Worm (Caenorhabditis elegans) whole organism, early embryonic: Measurements from ENCODE around the gene inx-8.

Experiments used
- B0310.2 ChIP-seq: sonication (generic microtip); optimal IDR thresholded peaks from 2 replicates; lab custom pipeline; 2016; ENCODE audit warnings: mild to moderate bottlenecking, missing genetic modification characterization, missing compliant biosample characterization
- aly-1 ChIP-seq: sonication (generic microtip); optimal IDR thresholded peaks from 2 replicates; lab custom pipeline; 2016; ENCODE audit warnings: missing genetic modification characterization, missing compliant biosample characterization
- ama-1 ChIP-seq: fragments of 150-350 bp; optimal IDR thresholded peaks from 2 replicates; lab custom pipeline; 2014
- ceh-36 ChIP-seq: sonication (generic microtip); optimal IDR thresholded peaks from 2 replicates; lab custom pipeline; 2016; ENCODE audit warnings: missing genetic modification characterization, inconsistent platforms, missing compliant biosample characterization
- flt-1 ChIP-seq: fragments of 200-800 bp; sonication (Bioruptor generic); IDR thresholded peaks from 2 replicates; pipeline ENCODE4 v1.3.6; 2022; ENCODE audit warnings: missing genetic modification characterization, missing compliant biosample characterization
- pes-1 ChIP-seq: fragments of 200-800 bp; sonication (Bioruptor generic); IDR thresholded peaks from 2 replicates; pipeline ENCODE4 v1.3.6; 2022; ENCODE audit warnings: missing genetic modification reagents, missing genetic modification characterization, missing compliant biosample characterization
- sea-1 ChIP-seq: fragments of 200-800 bp; sonication (Bioruptor generic); conservative IDR thresholded peaks from 2 replicates; pipeline ENCODE4 v1.3.6; 2022; ENCODE audit warnings: missing genetic modification characterization, missing compliant biosample characterization
- tbx-11 ChIP-seq: fragments of 200-800 bp; sonication (Bioruptor generic); IDR thresholded peaks from 2 replicates; pipeline ENCODE4 v1.3.6; 2022; ENCODE audit warnings: missing genetic modification characterization, missing compliant biosample characterization
- tbx-37 ChIP-seq: fragments of 200-800 bp; sonication (Bioruptor generic); conservative IDR thresholded peaks from 2 replicates; pipeline ENCODE4 v1.3.6; 2022; ENCODE audit warnings: missing genetic modification reagents, missing genetic modification characterization, missing compliant biosample characterization

DNA sequence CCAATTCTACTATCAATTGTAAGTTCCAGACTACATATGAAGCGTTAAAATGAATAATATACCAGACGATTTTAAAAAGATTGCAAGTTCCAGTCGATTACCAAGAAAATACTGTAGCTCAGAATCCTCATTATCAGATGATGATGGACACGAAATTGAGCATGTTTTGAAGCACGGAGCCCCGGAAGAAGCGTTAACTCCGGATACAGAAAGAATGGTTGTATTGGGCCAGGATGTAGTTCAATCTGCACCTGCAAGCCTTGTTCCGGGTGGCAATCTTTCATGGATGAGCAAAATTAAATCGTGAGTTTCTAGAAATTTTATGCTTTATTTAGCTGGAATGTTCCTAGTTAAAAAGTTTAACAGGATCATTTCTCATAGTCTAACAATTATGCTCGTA lies 5.6 kb upstream of the inx-8 start, which contains the start of gene atg-4.2:
- TF ChIP-seq ceh-36 (tag; lab: Kevin White, UChicago) (no peak), ama-1 (no peak), tbx-37 (GFP tag; lab: Robert Waterston, UW) (no peak), tbx-11 (no peak), B0310.2 (no peak), pes-1 (GFP tag; lab: Robert Waterston, UW) (no peak), flt-1 (GFP tag; lab: Robert Waterston, UW) (no peak), sea-1 (GFP tag; lab: Robert Waterston, UW) (no peak), aly-1 (tag; lab: Kevin White, UChicago) (no peak)
